Worm (Caenorhabditis elegans): ENCODE data around the gene E04F6.8.

The E04F6.8 gene

ce11 chrII:7171305-7171998 is 39.7 kb downstream of the E04F6.8 start, which contains the start of gene dyf-13:
TSS of gene dyf-13 (minus strand) at chrII:7171355.
- no peak for TF ChIP-seq ceh-63 (GFP tag; optimal IDR thresholded peaks at IDR 0.05)
- TF ChIP-seq nhr-19 (GFP tag; conservative IDR thresholded peaks at IDR 0.05): no peak
- TF ChIP-seq efl-1 (optimal IDR thresholded peaks at IDR 0.05): no peak
- TF ChIP-seq efl-1 (GFP tag; optimal IDR thresholded peaks at IDR 0.05 in 1 of 2): no peak
- TF ChIP-seq tbx-2 (tag; optimal IDR thresholded peaks at IDR 0.05): no peak
- TF ChIP-seq sptf-1 (tag; optimal IDR thresholded peaks at IDR 0.05): no peak
- TF ChIP-seq unc-86 (tag; optimal IDR thresholded peaks at IDR 0.05): no peak
- TF ChIP-seq pax-3 (tag; optimal IDR thresholded peaks at IDR 0.05): no peak
- TF ChIP-seq hlh-17 (GFP tag; optimal IDR thresholded peaks at IDR 0.05; ENCODE audit: borderline replicate concordance): no peak
- TF ChIP-seq snu-23 (GFP tag; optimal IDR thresholded peaks at IDR 0.05): no peak
- TF ChIP-seq elt-2 (tag; optimal IDR thresholded peaks at IDR 0.05): no peak
- no peak for TF ChIP-seq aly-2 (tag; optimal IDR thresholded peaks at IDR 0.05)
- no peak for TF ChIP-seq lin-39 (tag; optimal IDR thresholded peaks at IDR 0.05)
- no peak for TF ChIP-seq mef-2 (tag; optimal IDR thresholded peaks at IDR 0.05)
- TF ChIP-seq snpc-4 (tag; optimal IDR thresholded peaks at IDR 0.05): no peak
- no peak for TF ChIP-seq nhr-85 (tag)
- TF ChIP-seq mab-9 (GFP tag; IDR thresholded peaks at IDR 0.05): no peak
- no peak for TF ChIP-seq ceh-8 (GFP tag; optimal IDR thresholded peaks at IDR 0.05)
- TF ChIP-seq fkh-10 (GFP tag; optimal IDR thresholded peaks at IDR 0.05): no peak

DNA sequence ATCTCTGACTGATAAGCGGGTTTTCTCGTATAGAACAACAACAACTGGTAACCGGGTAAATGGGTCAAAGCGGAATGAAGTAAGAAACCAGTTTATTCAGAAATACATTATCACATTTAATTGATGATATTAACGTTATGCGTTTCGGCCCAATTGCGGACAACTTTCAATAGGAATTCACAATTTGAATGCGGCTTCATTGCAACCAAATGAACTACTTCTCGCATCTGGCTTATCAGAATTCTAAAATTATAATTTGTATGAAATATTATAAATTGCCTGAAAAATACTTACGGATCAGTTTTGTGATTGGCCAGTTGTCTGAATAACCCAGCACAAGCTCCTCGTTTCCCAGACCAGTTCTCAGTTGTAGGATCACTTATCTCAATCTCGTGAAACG is 42.5 kb downstream of the E04F6.8 start, which contains the start of gene col-36:
TSS of gene col-36 (minus strand) at position 101 of the 400 bp plus-strand sequence.
- no peak for TF ChIP-seq C16A3.4 (tag; optimal IDR thresholded peaks at IDR 0.05)
- no peak for TF ChIP-seq sptf-1 (tag; optimal IDR thresholded peaks at IDR 0.05)
- no peak for TF ChIP-seq irx-1 (tag; optimal IDR thresholded peaks at IDR 0.05)
- TF ChIP-seq rnt-1 (tag; optimal IDR thresholded peaks at IDR 0.05): no peak
- no peak for TF ChIP-seq lin-14 (GFP tag; optimal IDR thresholded peaks at IDR 0.05)
- no peak for TF ChIP-seq unc-130 (tag; optimal IDR thresholded peaks at IDR 0.05)
- no peak for TF ChIP-seq vab-15 (tag; optimal IDR thresholded peaks at IDR 0.05)
- TF ChIP-seq aha-1 (tag; optimal IDR thresholded peaks at IDR 0.05): no peak

- peak; percentile 55 for TF ChIP-seq elt-2 (tag; optimal IDR thresholded peaks at IDR 0.05)
- TF ChIP-seq snpc-4 (tag; optimal IDR thresholded peaks at IDR 0.05): no peak
- TF ChIP-seq nhr-71 (tag; optimal IDR thresholded peaks at IDR 0.05): no peak
- TF ChIP-seq elt-3 (tag; optimal IDR thresholded peaks at IDR 0.05): no peak
Observed at ce11 chrII:7166768-7167167, 44.4 kb downstream of the E04F6.8 start.

DNA sequence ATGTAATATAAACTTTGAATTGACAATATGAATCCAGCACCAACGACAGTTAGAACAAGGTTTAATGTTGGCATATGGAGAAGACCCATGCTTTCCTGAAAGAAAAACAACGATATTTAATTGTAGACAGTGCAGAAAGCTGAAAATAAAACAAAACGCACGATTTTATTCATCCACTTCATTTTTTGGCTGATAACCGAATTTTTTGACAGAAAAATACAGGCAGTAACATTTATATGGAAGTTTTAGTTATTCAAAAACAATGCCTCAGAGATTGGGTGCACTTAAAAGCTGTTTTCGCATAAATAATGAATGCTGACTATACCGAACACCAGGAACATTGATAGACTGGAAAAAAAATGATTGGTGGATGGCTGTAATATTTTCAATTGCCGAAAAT is 45.4 kb downstream of the E04F6.8 start, which contains the start of gene mfsd-13.2:
TSS of gene mfsd-13.2 (minus strand) at position 101 of the 400 bp plus-strand sequence.
- no peak for TF ChIP-seq hlh-4 (tag; optimal IDR thresholded peaks at IDR 0.05)
- TF ChIP-seq nhr-85 (tag): peak; percentile 26
- TF ChIP-seq nhr-237 (tag; optimal IDR thresholded peaks at IDR 0.05): no peak

- TF ChIP-seq tlp-1 (tag; optimal IDR thresholded peaks at IDR 0.05) (no peak), lin-14 (GFP tag; optimal IDR thresholded peaks at IDR 0.05) (no peak), dpl-1 (GFP tag; optimal IDR thresholded peaks at IDR 0.05) (no peak), zip-4 (GFP tag; optimal IDR thresholded peaks at IDR 0.05) (no peak), efl-1 (optimal IDR thresholded peaks at IDR 0.05) (no peak), efl-1 (GFP tag; optimal IDR thresholded peaks at IDR 0.05 in 1 of 2) (no peak), ces-1 (GFP tag; optimal IDR thresholded peaks at IDR 0.05) (no peak), ets-5 (GFP tag; IDR thresholded peaks at IDR 0.05) (no peak), sox-4 (tag; optimal IDR thresholded peaks at IDR 0.05) (no peak), pax-3 (tag; optimal IDR thresholded peaks at IDR 0.05) (no peak), swsn-7 (tag; optimal IDR thresholded peaks at IDR 0.05) (no peak), unc-98 (GFP tag; IDR thresholded peaks at IDR 0.05) (no peak), skn-1 (tag; optimal IDR thresholded peaks at IDR 0.05) (no peak), lin-39 (tag; optimal IDR thresholded peaks at IDR 0.05) (no peak), ztf-11 (tag; optimal IDR thresholded peaks at IDR 0.05) (no peak), Y116A8C.19 (tag; optimal IDR thresholded peaks at IDR 0.05; ENCODE audit: borderline replicate concordance) (no peak), pag-3 (tag; optimal IDR thresholded peaks at IDR 0.05; ENCODE audit: borderline replicate concordance, insufficient read depth) (no peak), lir-3 (tag; optimal IDR thresholded peaks at IDR 0.05; ENCODE audit: poor library complexity) (no peak)
Observed at ce11 chrII:7161512-7161911, 49.7 kb downstream of the E04F6.8 start, which contains the start of gene C27H5.12. TSS of gene C27H5.12 (minus strand) at chrII:7161612.
